Fruit fly (Drosophila melanogaster) whole organism, prepupa: Measurements from ENCODE around the gene Ude.

Experiments used
- CG11294 ChIP-seq: fragments of 200-800 bp; sonication (Bioruptor generic); IDR thresholded peaks from 2 replicates; pipeline ENCODE4 v1.3.6; 2022; ENCODE audit warnings: missing biosample characterization, missing genetic modification characterization
- CG11762 ChIP-seq: fragments of 200-800 bp; sonication (Bioruptor generic); optimal IDR thresholded peaks from 3 replicates; lab custom pipeline; 2016; ENCODE audit warnings: missing biosample characterization, missing genetic modification characterization; ENCODE audit not compliant: insufficient read depth
- CG15336 ChIP-seq: fragments of 200-800 bp; sonication (Bioruptor generic); IDR thresholded peaks from 2 replicates; pipeline ENCODE4 v1.3.6; 2022; ENCODE audit warnings: missing biosample characterization, missing genetic modification characterization
- CG3032 ChIP-seq: fragments of 200-800 bp; optimal IDR thresholded peaks from 2 replicates; lab custom pipeline; 2019; ENCODE audit warnings: missing biosample characterization, mild to moderate bottlenecking, missing genetic modification characterization, moderate library complexity
- CG31627 ChIP-seq: fragments of 200-800 bp; sonication (Bioruptor generic); optimal IDR thresholded peaks from 3 replicates; lab custom pipeline; 2016; ENCODE audit warnings: missing biosample characterization, missing genetic modification characterization
- CG32006 ChIP-seq: fragments of 200-800 bp; sonication (Bioruptor generic); optimal IDR thresholded peaks from 3 replicates; lab custom pipeline; 2017; ENCODE audit warnings: missing biosample characterization, mild to moderate bottlenecking, missing genetic modification characterization
- CG6163 ChIP-seq: fragments of 200-800 bp; sonication (Bioruptor generic); IDR thresholded peaks from 3 replicates; pipeline ENCODE4 v1.3.6; 2022; ENCODE audit warnings: missing biosample characterization, missing genetic modification characterization
- CG6792 ChIP-seq: fragments of 200-800 bp; sonication (Bioruptor generic); optimal IDR thresholded peaks from 3 replicates; lab custom pipeline; 2016; ENCODE audit warnings: missing biosample characterization, missing genetic modification characterization
- CG6808 ChIP-seq: fragments of 200-800 bp; sonication (Bioruptor generic); optimal IDR thresholded peaks from 3 replicates; lab custom pipeline; 2017; ENCODE audit warnings: missing biosample characterization, missing genetic modification characterization, mild to moderate bottlenecking, moderate library complexity, missing genetic modification reagents
- CG6854 ChIP-seq: fragments of 200-800 bp; sonication (Bioruptor generic); optimal IDR thresholded peaks from 2 replicates; lab custom pipeline; 2017; ENCODE audit warnings: missing biosample characterization, mild to moderate bottlenecking, missing genetic modification characterization
- CG8119 ChIP-seq: fragments of 200-800 bp; sonication (Bioruptor generic); IDR thresholded peaks from 3 replicates; pipeline ENCODE4 v1.3.6; 2022; ENCODE audit warnings: missing biosample characterization, missing genetic modification characterization
- CG8319 ChIP-seq: fragments of 200-800 bp; sonication (Bioruptor generic); optimal IDR thresholded peaks from 3 replicates; lab custom pipeline; 2016; ENCODE audit warnings: missing biosample characterization, missing genetic modification characterization
- CG9139 ChIP-seq: fragments of 200-800 bp; sonication (Bioruptor generic); optimal IDR thresholded peaks from 3 replicates; lab custom pipeline; 2017; ENCODE audit warnings: missing biosample characterization, mild to moderate bottlenecking, missing genetic modification characterization
- Eip78C ChIP-seq: fragments of 200-800 bp; sonication (Bioruptor generic); peaks from one replicate; lab custom pipeline; 2016; ENCODE audit warnings: missing biosample characterization, missing genetic modification characterization
- Ets96B ChIP-seq: fragments of 200-800 bp; optimal IDR thresholded peaks from 2 replicates; lab custom pipeline; 2019; ENCODE audit warnings: missing biosample characterization, mild to moderate bottlenecking, missing genetic modification characterization, moderate library complexity
- Hr38 ChIP-seq: sonication (Bioruptor generic); optimal IDR thresholded peaks from 2 replicates; lab custom pipeline; 2016; ENCODE audit warnings: missing biosample characterization, missing genetic modification characterization
- Hr39 ChIP-seq: fragments of 200-800 bp; sonication (Bioruptor generic); optimal IDR thresholded peaks from 2 replicates; lab custom pipeline; 2016; ENCODE audit warnings: missing biosample characterization, missing genetic modification characterization
- Hr4 ChIP-seq: fragments of 200-800 bp; sonication (Bioruptor generic); optimal IDR thresholded peaks from 3 replicates; lab custom pipeline; 2016; ENCODE audit warnings: missing biosample characterization, missing genetic modification characterization
- Met ChIP-seq: fragments of 200-800 bp; sonication (Bioruptor generic); optimal IDR thresholded peaks from 3 replicates; lab custom pipeline; 2016; ENCODE audit warnings: missing biosample characterization, missing genetic modification characterization
- OdsH ChIP-seq: fragments of 200-800 bp; sonication (Bioruptor generic); optimal IDR thresholded peaks from 3 replicates; lab custom pipeline; 2016; ENCODE audit warnings: missing biosample characterization, missing genetic modification characterization
- Smox ChIP-seq: fragments of 200-800 bp; sonication (Bioruptor generic); optimal IDR thresholded peaks from 3 replicates; lab custom pipeline; 2016; ENCODE audit warnings: missing biosample characterization, missing genetic modification characterization
- Sox102F ChIP-seq: fragments of 200-800 bp; sonication (Bioruptor generic); optimal IDR thresholded peaks from 2 replicates; lab custom pipeline; 2016; ENCODE audit warnings: missing biosample characterization, mild to moderate bottlenecking, missing genetic modification characterization
- achi ChIP-seq: fragments of 200-800 bp; sonication (Bioruptor generic); optimal IDR thresholded peaks from 3 replicates; lab custom pipeline; 2016; ENCODE audit warnings: missing biosample characterization, missing genetic modification characterization
- acj6 ChIP-seq: fragments of 200-800 bp; sonication (Bioruptor generic); optimal IDR thresholded peaks from 3 replicates; lab custom pipeline; 2016; ENCODE audit warnings: missing biosample characterization, missing genetic modification characterization
- eg ChIP-seq: fragments of 200-800 bp; sonication (Bioruptor generic); IDR thresholded peaks from 3 replicates; pipeline ENCODE4 v1.3.6; 2022; ENCODE audit warnings: missing biosample characterization, missing genetic modification characterization
- esn ChIP-seq: fragments of 200-800 bp; sonication (Bioruptor generic); optimal IDR thresholded peaks from 2 replicates; lab custom pipeline; 2016; ENCODE audit warnings: missing biosample characterization, mild to moderate bottlenecking, missing genetic modification characterization, moderate library complexity
- fd85E ChIP-seq: fragments of 200-800 bp; sonication (Bioruptor generic); optimal IDR thresholded peaks from 3 replicates; lab custom pipeline; 2016; ENCODE audit warnings: missing biosample characterization, missing genetic modification characterization
- fkh ChIP-seq: fragments of 200-800 bp; sonication (Bioruptor generic); optimal IDR thresholded peaks from 3 replicates; lab custom pipeline; 2017; ENCODE audit warnings: missing biosample characterization, mild to moderate bottlenecking, missing genetic modification characterization, moderate library complexity
- lz ChIP-seq: fragments of 200-800 bp; sonication (Bioruptor generic); optimal IDR thresholded peaks from 3 replicates; lab custom pipeline; 2016; ENCODE audit warnings: missing biosample characterization, missing genetic modification characterization
- net ChIP-seq: fragments of 200-800 bp; sonication (Bioruptor generic); optimal IDR thresholded peaks from 3 replicates; lab custom pipeline; 2016; ENCODE audit warnings: missing biosample characterization, missing genetic modification characterization
- ss ChIP-seq, 2 experiments: fragments of 200-800 bp; sonication (Bioruptor generic); optimal IDR thresholded peaks; 2 replicates in 1 of 2; 3 replicates in 1 of 2; lab custom pipeline; 2017 to 2018; ENCODE audit warnings: mild to moderate bottlenecking in 2 of 2, missing biosample characterization in 2 of 2, missing genetic modification characterization in 2 of 2, moderate library complexity in 1 of 2
- svp ChIP-seq: fragments of 200-800 bp; sonication (Bioruptor generic); peaks from one replicate; lab custom pipeline; 2016; ENCODE audit warnings: missing biosample characterization, missing genetic modification characterization
- topi ChIP-seq: fragments of 200-800 bp; sonication (Bioruptor generic); optimal IDR thresholded peaks from 3 replicates; lab custom pipeline; 2016; ENCODE audit warnings: missing biosample characterization, missing genetic modification characterization

Gene Ude

DNA sequence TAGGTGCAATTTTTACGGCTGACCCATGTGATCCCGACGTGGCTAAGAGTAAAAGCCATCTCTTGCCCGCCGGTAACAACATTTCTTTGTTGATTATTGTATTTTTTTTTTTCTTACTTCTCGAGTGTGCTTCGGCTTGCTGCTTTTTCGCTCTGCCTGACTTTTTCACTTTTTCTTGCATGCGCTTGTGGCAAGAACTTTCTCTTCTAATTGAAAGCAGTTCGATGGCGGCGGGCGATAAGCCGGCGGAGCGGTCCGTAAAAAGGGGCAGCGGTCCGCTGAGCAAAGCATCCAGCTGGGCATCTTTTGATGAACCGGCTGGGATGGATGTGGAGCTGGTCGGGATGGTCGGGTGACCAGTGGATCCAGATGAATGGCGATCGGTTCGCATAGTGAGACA lies 26.5 kb downstream of the Ude start:
- TF ChIP-seq svp (GFP tag; lab: Kevin White, UChicago), result peak; percentile 60
- no peak for TF ChIP-seq net (GFP tag; lab: Kevin White, UChicago)

dm6 chr3R:24771273-24772231 lies 27.9 kb downstream of the Ude start, which contains the start of gene CG42331:
TSS of gene CG42331 (plus strand) at chr3R:24772181.
- TF ChIP-seq CG31627 (no peak), fkh (GFP tag; lab: Kevin White, UChicago) (peak; percentile 9), achi (GFP tag; lab: Kevin White, UChicago) (peak; percentile 18), eg (0 out of 3 replicates have a peak, but pooled peaks have one; percentile 12), Hr39 (GFP tag; lab: Kevin White, UChicago) (peak; percentile 3), CG11762 (GFP tag; lab: Kevin White, UChicago) (no peak), CG6163 (GFP tag; lab: Robert Waterston, UW) (0 out of 3 replicates have a peak, but pooled peaks have one; percentile 19), svp (GFP tag; lab: Kevin White, UChicago) (peak; percentile 91), ss (GFP tag; optimal IDR thresholded peaks at IDR 0.05; lab: Kevin White, UChicago) (no peak), Eip78C (GFP tag; lab: Kevin White, UChicago) (no peak), fd85E (GFP tag; lab: Kevin White, UChicago) (no peak), CG6854 (GFP tag; lab: Kevin White, UChicago) (no peak), Sox102F (peak; percentile 10), esn (peak; percentile 42), Hr4 (GFP tag; lab: Kevin White, UChicago) (peak; percentile 12), Smox (GFP tag; lab: Kevin White, UChicago) (peak; percentile 3), topi (GFP tag; lab: Kevin White, UChicago) (peak; percentile 15), CG8119 (GFP tag; lab: Robert Waterston, UW) (no peak), CG15336 (GFP tag; lab: Robert Waterston, UW) (0 out of 2 replicates have a peak, but pooled peaks have one; percentile 13), Met (GFP tag; lab: Kevin White, UChicago) (peak; percentile 11), CG32006 (GFP tag; lab: Kevin White, UChicago) (peak; percentile 14), OdsH (GFP tag; lab: Kevin White, UChicago) (peak; percentile 15), CG3032 (tag; lab: Kevin White, UChicago) (no peak), lz (GFP tag; lab: Kevin White, UChicago) (peak; percentile 18), CG6808 (GFP tag; lab: Kevin White, UChicago) (no peak), CG6792 (peak; percentile 15)

dm6 chr3R:24769601-24770000 lies 29.9 kb downstream of the Ude start:
- TF ChIP-seq CG9139 (GFP tag; lab: Kevin White, UChicago) (no peak), svp (GFP tag; lab: Kevin White, UChicago) (no peak), acj6 (GFP tag; lab: Kevin White, UChicago) (no peak), CG11294 (GFP tag; lab: Robert Waterston, UW) (no peak), Ets96B (tag; lab: Kevin White, UChicago) (no peak), Sox102F (no peak), CG6854 (GFP tag; lab: Kevin White, UChicago) (no peak), topi (GFP tag; lab: Kevin White, UChicago) (no peak), Hr38 (GFP tag; lab: Kevin White, UChicago) (no peak), Hr4 (GFP tag; lab: Kevin White, UChicago) (no peak), CG8319 (GFP tag; lab: Kevin White, UChicago) (no peak)
- TF ChIP-seq, all 60 proteins: peak for 0
